Fruit fly (Drosophila melanogaster) whole organism, embryonic: ENCODE results near the gene Rdh.
A peak's percentile ranks its signal among the peaks of the same experiment; 100 is the strongest.

Source experiments
- Ada2b ChIP-seq: fragments of 200-800 bp; sonication (Bioruptor generic); IDR thresholded peaks from 2 replicates; pipeline ENCODE4 v1.3.6; 2022; ENCODE audit warnings: missing biosample characterization, missing genetic modification characterization
- Atf6 ChIP-seq: fragments of 200-800 bp; sonication (Bioruptor generic); IDR thresholded peaks from 2 replicates; pipeline ENCODE4 v1.3.6; 2022; ENCODE audit warnings: missing biosample characterization, missing genetic modification characterization
- B-H1 ChIP-seq: fragments of 200-800 bp; sonication (Bioruptor generic); IDR thresholded peaks from 3 replicates; pipeline ENCODE4 v1.3.6; 2022; ENCODE audit warnings: missing biosample characterization, missing genetic modification characterization
- C15 ChIP-seq: fragments of 200-800 bp; sonication (Bioruptor generic); IDR thresholded peaks from 3 replicates; pipeline ENCODE4 v1.3.6; 2022; ENCODE audit warnings: missing biosample characterization, missing genetic modification characterization
- CG10147 ChIP-seq: fragments of 200-800 bp; sonication (Bioruptor generic); optimal IDR thresholded peaks from 2 replicates; lab custom pipeline; 2019; ENCODE audit warnings: missing biosample characterization, mild to moderate bottlenecking, missing genetic modification characterization, moderate library complexity
- CG10267 ChIP-seq: fragments of 200-800 bp; sonication (Bioruptor generic); optimal IDR thresholded peaks from 2 replicates; lab custom pipeline; 2018; ENCODE audit warnings: missing biosample characterization, mild to moderate bottlenecking, missing genetic modification characterization, moderate library complexity
- CG11085 ChIP-seq: fragments of 200-800 bp; sonication (Bioruptor generic); IDR thresholded peaks from 2 replicates; pipeline ENCODE4 v1.3.6; 2022; ENCODE audit warnings: missing biosample characterization, missing genetic modification characterization
- CG12391 ChIP-seq: fragments of 200-800 bp; sonication (Bioruptor generic); optimal IDR thresholded peaks from 3 replicates; lab custom pipeline; 2018; ENCODE audit warnings: missing biosample characterization, mild to moderate bottlenecking, missing genetic modification characterization, moderate library complexity
- CG13296 ChIP-seq: fragments of 200-800 bp; sonication (Bioruptor generic); optimal IDR thresholded peaks from 3 replicates; lab custom pipeline; 2018; ENCODE audit warnings: missing biosample characterization, mild to moderate bottlenecking, missing genetic modification characterization
- CG13894 ChIP-seq: fragments of 200-800 bp; sonication (Bioruptor generic); optimal IDR thresholded peaks from 3 replicates; lab custom pipeline; 2018; ENCODE audit warnings: missing biosample characterization, mild to moderate bottlenecking, missing genetic modification characterization, moderate library complexity
- CG18619 ChIP-seq: fragments of 200-800 bp; sonication (Bioruptor generic); optimal IDR thresholded peaks from 3 replicates; lab custom pipeline; 2017; ENCODE audit warnings: missing biosample characterization, mild to moderate bottlenecking, missing genetic modification characterization
- CG2678 ChIP-seq: fragments of 200-800 bp; sonication (Bioruptor generic); optimal IDR thresholded peaks from 3 replicates; lab custom pipeline; 2019; ENCODE audit warnings: missing biosample characterization, mild to moderate bottlenecking, missing genetic modification characterization, moderate library complexity
- CG34422 ChIP-seq: fragments of 200-800 bp; sonication (Bioruptor generic); IDR thresholded peaks from 3 replicates; pipeline ENCODE4 v1.3.6; 2022; ENCODE audit warnings: missing biosample characterization, missing genetic modification characterization
- CG6765 ChIP-seq: fragments of 200-800 bp; sonication (Bioruptor generic); optimal IDR thresholded peaks from 3 replicates; lab custom pipeline; 2017; ENCODE audit warnings: missing biosample characterization, mild to moderate bottlenecking, missing genetic modification characterization
- CG7372 ChIP-seq: fragments of 200-800 bp; sonication (Bioruptor generic); IDR thresholded peaks from 2 replicates; pipeline ENCODE4 v1.3.6; 2022; ENCODE audit warnings: missing biosample characterization, missing genetic modification characterization
- CG7556 ChIP-seq: fragments of 200-800 bp; sonication (Bioruptor generic); optimal IDR thresholded peaks from 2 replicates; lab custom pipeline; 2017; ENCODE audit warnings: missing biosample characterization, mild to moderate bottlenecking, missing genetic modification characterization
- CG8924 ChIP-seq: fragments of 200-800 bp; optimal IDR thresholded peaks from 3 replicates; lab custom pipeline; 2019; ENCODE audit warnings: missing biosample characterization, mild to moderate bottlenecking, missing genetic modification characterization, moderate library complexity
- CoRest ChIP-seq: fragments of 200-800 bp; sonication (Bioruptor generic); optimal IDR thresholded peaks from 3 replicates; lab custom pipeline; 2018; ENCODE audit warnings: missing biosample characterization, mild to moderate bottlenecking, missing genetic modification characterization, moderate library complexity
- Fer1 ChIP-seq: fragments of 200-800 bp; sonication (Bioruptor generic); optimal IDR thresholded peaks from 2 replicates; lab custom pipeline; 2017; ENCODE audit warnings: missing biosample characterization, mild to moderate bottlenecking, missing genetic modification characterization
- Fer3 ChIP-seq: fragments of 200-800 bp; sonication (Bioruptor generic); optimal IDR thresholded peaks from 2 replicates; lab custom pipeline; 2018; ENCODE audit warnings: missing biosample characterization, mild to moderate bottlenecking, missing genetic modification characterization, moderate library complexity
- Hand ChIP-seq: fragments of 200-800 bp; sonication (Bioruptor generic); optimal IDR thresholded peaks from 2 replicates; lab custom pipeline; 2017; ENCODE audit warnings: mild to moderate bottlenecking, missing biosample characterization, missing genetic modification reagents, missing genetic modification characterization
- Hmr ChIP-seq: fragments of 200-800 bp; sonication (Bioruptor generic); optimal IDR thresholded peaks from 3 replicates; lab custom pipeline; 2017; ENCODE audit warnings: mild to moderate bottlenecking, missing biosample characterization, missing genetic modification reagents, missing genetic modification characterization
- Hr51 ChIP-seq, 2 experiments: fragments of 200-800 bp; sonication (Bioruptor generic); optimal IDR thresholded peaks; 2 replicates in 1 of 2; 3 replicates in 1 of 2; lab custom pipeline; 2016 to 2018; ENCODE audit warnings: missing biosample characterization in 2 of 2, missing genetic modification characterization in 2 of 2, mild to moderate bottlenecking in 1 of 2, moderate library complexity in 1 of 2
- Lim3 ChIP-seq: fragments of 200-800 bp; sonication (Bioruptor generic); IDR thresholded peaks from 2 replicates; pipeline ENCODE4 v1.3.6; 2022; ENCODE audit warnings: missing biosample characterization, missing genetic modification characterization
- MBD-R2 ChIP-seq: fragments of 200-800 bp; sonication (Bioruptor generic); IDR thresholded peaks from 2 replicates; pipeline ENCODE4 v1.3.6; 2022; ENCODE audit warnings: missing biosample characterization, missing genetic modification characterization
- Med ChIP-seq: fragments of 200-800 bp; sonication (Bioruptor generic); peaks from one replicate; lab custom pipeline; 2016; ENCODE audit warnings: missing biosample characterization, missing genetic modification characterization, mild to moderate bottlenecking, inconsistent platforms, moderate library complexity
- Meics ChIP-seq: fragments of 200-800 bp; sonication (Bioruptor generic); optimal IDR thresholded peaks from 2 replicates; lab custom pipeline; 2017; ENCODE audit warnings: missing biosample characterization, mild to moderate bottlenecking, missing genetic modification characterization
- Oaz ChIP-seq: fragments of 200-800 bp; sonication (Bioruptor generic); IDR thresholded peaks from 2 replicates; pipeline ENCODE4 v1.3.6; 2022; ENCODE audit warnings: missing biosample characterization, missing genetic modification characterization
- Poxn ChIP-seq: fragments of 200-800 bp; sonication (Bioruptor generic); IDR thresholded peaks from 2 replicates; pipeline ENCODE4 v1.3.6; 2022; ENCODE audit warnings: missing biosample characterization, missing genetic modification characterization
- Rfx ChIP-seq: fragments of 200-800 bp; sonication (Bioruptor generic); IDR thresholded peaks from 2 replicates; pipeline ENCODE4 v1.3.6; 2022; ENCODE audit warnings: missing biosample characterization, missing genetic modification characterization
- Sin3A ChIP-seq: fragments of >200 bp; optimal IDR thresholded peaks from 2 replicates; lab custom pipeline; 2018
- Trl ChIP-seq, 3 experiments: fragments of >200 bp in 2 of 3; fragments of 200-800 bp in 1 of 3; sonication (Bioruptor generic) in 1 of 3; optimal IDR thresholded peaks; 2 replicates in 1 of 3; 3 replicates in 2 of 3; lab custom pipeline; 2016 to 2017; ENCODE audit warnings: missing biosample characterization in 1 of 3, missing genetic modification characterization in 1 of 3
- YL-1 ChIP-seq: fragments of 200-800 bp; sonication (Bioruptor generic); optimal IDR thresholded peaks from 3 replicates; lab custom pipeline; 2017; ENCODE audit warnings: missing biosample characterization, mild to moderate bottlenecking, missing genetic modification characterization
- chinmo ChIP-seq: fragments of 200-800 bp; sonication (Bioruptor generic); IDR thresholded peaks from 4 replicates; pipeline ENCODE4 v1.3.6; 2022; ENCODE audit warnings: missing biosample characterization, missing genetic modification characterization; ENCODE audit not compliant: partially characterized antibody
- croc ChIP-seq: fragments of 200-800 bp; sonication (Bioruptor generic); conservative IDR thresholded peaks from 3 replicates; pipeline ENCODE4 v1.3.6; 2022; ENCODE audit warnings: missing biosample characterization, missing genetic modification characterization
- dan ChIP-seq: fragments of 200-800 bp; sonication (Bioruptor generic); IDR thresholded peaks from 2 replicates; pipeline ENCODE4 v1.3.6; 2022; ENCODE audit warnings: missing biosample characterization, missing genetic modification characterization
- gem ChIP-seq: fragments of 200-800 bp; sonication (Bioruptor generic); optimal IDR thresholded peaks from 2 replicates; lab custom pipeline; 2019; ENCODE audit warnings: missing biosample characterization, mild to moderate bottlenecking, missing genetic modification characterization, moderate library complexity
- grau ChIP-seq: fragments of 200-800 bp; optimal IDR thresholded peaks from 3 replicates; lab custom pipeline; 2019; ENCODE audit warnings: missing biosample characterization, mild to moderate bottlenecking, missing genetic modification characterization, moderate library complexity
- lab ChIP-seq: fragments of 200-800 bp; sonication (Bioruptor generic); optimal IDR thresholded peaks from 3 replicates; lab custom pipeline; 2017; ENCODE audit warnings: missing biosample characterization, missing genetic modification characterization, mild to moderate bottlenecking, moderate library complexity, missing genetic modification reagents
- lmd ChIP-seq: fragments of 200-800 bp; sonication (Bioruptor generic); IDR thresholded peaks from 2 replicates; pipeline ENCODE4 v1.3.6; 2022; ENCODE audit warnings: missing biosample characterization, missing genetic modification characterization
- prd ChIP-seq, 3 experiments: fragments of >200 bp in 2 of 3; fragments of 200-800 bp in 1 of 3; sonication (Bioruptor generic) in 1 of 3; optimal IDR thresholded peaks in 2 of 3; IDR thresholded peaks in 1 of 3; 2 replicates in 2 of 3; 3 replicates in 1 of 3; pipeline versions ENCODE4 v1.3.6 to Lab custom; 2017 to 2022; ENCODE audit warnings: missing biosample characterization in 1 of 3, missing genetic modification characterization in 1 of 3
- row ChIP-seq: fragments of 200-800 bp; sonication (Bioruptor generic); IDR thresholded peaks from 3 replicates; pipeline ENCODE4 v1.3.6; 2022; ENCODE audit warnings: missing biosample characterization, missing genetic modification characterization
- scrt ChIP-seq: fragments of 200-800 bp; sonication (Bioruptor generic); optimal IDR thresholded peaks from 2 replicates; lab custom pipeline; 2018; ENCODE audit warnings: missing biosample characterization, mild to moderate bottlenecking, missing genetic modification characterization, moderate library complexity
- slbo ChIP-seq: fragments of 200-800 bp; sonication (Bioruptor generic); IDR thresholded peaks from 2 replicates; pipeline ENCODE4 v1.3.6; 2022; ENCODE audit warnings: missing biosample characterization, missing genetic modification characterization
- slou ChIP-seq: fragments of 200-800 bp; sonication (Bioruptor generic); optimal IDR thresholded peaks from 3 replicates; lab custom pipeline; 2016; ENCODE audit warnings: missing biosample characterization, missing genetic modification characterization
- sob ChIP-seq: fragments of 200-800 bp; sonication (Bioruptor generic); IDR thresholded peaks from 2 replicates; pipeline ENCODE4 v1.3.6; 2022; ENCODE audit warnings: missing biosample characterization, missing genetic modification characterization
- tna ChIP-seq: fragments of 200-800 bp; sonication (Bioruptor generic); IDR thresholded peaks from 2 replicates; pipeline ENCODE4 v1.3.6; 2022; ENCODE audit warnings: missing biosample characterization, missing genetic modification characterization; ENCODE audit not compliant: partially characterized antibody
- zf30C ChIP-seq: fragments of 200-800 bp; sonication (Bioruptor generic); optimal IDR thresholded peaks from 3 replicates; lab custom pipeline; 2018; ENCODE audit warnings: missing biosample characterization, mild to moderate bottlenecking, missing genetic modification characterization
- zfh2 ChIP-seq: fragments of 200-800 bp; sonication (Bioruptor generic); optimal IDR thresholded peaks from 2 replicates; lab custom pipeline; 2016; ENCODE audit warnings: missing biosample characterization, missing genetic modification characterization

The Rdh gene

dm6 chr3L:3801343-3801742 lies 23.9 kb upstream of the Rdh start:
- TF ChIP-seq Poxn = no peak
- TF ChIP-seq chinmo (GFP tag; lab: Robert Waterston, UW) = 0 out of 4 replicates have a peak, but pooled peaks have one; percentile 26
- peak; percentile 33 for TF ChIP-seq gem
- 0 out of 2 replicates have a peak, but pooled peaks have one; percentile 12 for TF ChIP-seq Atf6 (GFP tag; lab: Robert Waterston, UW)
- TF ChIP-seq CG6765 = peak; percentile 4
- TF ChIP-seq Oaz = no peak
- no peak for TF ChIP-seq CG34422 (GFP tag; lab: Robert Waterston, UW)
- peak; percentile 5 for TF ChIP-seq CG8924 (tag; lab: Kevin White, UChicago)
- peak; percentile 79 for TF ChIP-seq lab (GFP tag; lab: Kevin White, UChicago)
- peak; percentile 37 for TF ChIP-seq Med (GFP tag; lab: Kevin White, UChicago)
- TF ChIP-seq CG2678 = peak; percentile 53
- TF ChIP-seq zf30C (GFP tag; lab: Kevin White, UChicago) = peak; percentile 8
- TF ChIP-seq Lim3 (GFP tag; lab: Robert Waterston, UW) = no peak
- TF ChIP-seq Meics (GFP tag; lab: Kevin White, UChicago) = peak; percentile 37
- TF ChIP-seq C15 (GFP tag; lab: Robert Waterston, UW) = no peak
- no peak for TF ChIP-seq MBD-R2 (GFP tag; lab: Robert Waterston, UW)
- peak; percentile 18 to 28 for TF ChIP-seq Trl (optimal IDR thresholded peaks at IDR 0.05; lab: Kevin White, UChicago)
- TF ChIP-seq Trl (GFP tag; optimal IDR thresholded peaks at IDR 0.05; lab: Kevin White, UChicago) = no peak
- TF ChIP-seq CG7372 = 0 out of 2 replicates have a peak, but pooled peaks have one; percentile 6
- no peak for TF ChIP-seq slou
- TF ChIP-seq Hand = peak; percentile 15
- no peak for TF ChIP-seq zfh2 (GFP tag; lab: Kevin White, UChicago)
- TF ChIP-seq row = peak; percentile 55
- TF ChIP-seq Sin3A (lab: Kevin White, UChicago) = no peak
- no peak for TF ChIP-seq CG18619 (GFP tag; lab: Kevin White, UChicago)
- TF ChIP-seq Ada2b (GFP tag; lab: Robert Waterston, UW) = 0 out of 2 replicates have a peak, but pooled peaks have one; percentile 10
- no peak for TF ChIP-seq prd (optimal IDR thresholded peaks at IDR 0.05; lab: Kevin White, UChicago)
- TF ChIP-seq prd (GFP tag; IDR thresholded peaks at IDR 0.05; lab: Robert Waterston, UW) = peak; percentile 23; the same call in 1 of the 3 replicates
- 0 out of 2 replicates have a peak, but pooled peaks have one; percentile 13 for TF ChIP-seq Rfx (GFP tag; lab: Robert Waterston, UW)
- TF ChIP-seq grau = peak; percentile 22
- TF ChIP-seq slbo = peak; percentile 43
- peak; percentile 34; the same call in 1 of the 2 replicates for TF ChIP-seq lmd (GFP tag; lab: Robert Waterston, UW)
- peak; percentile 44 for TF ChIP-seq scrt (GFP tag; lab: Kevin White, UChicago)
- no peak for TF ChIP-seq YL-1 (GFP tag; lab: Kevin White, UChicago)
- peak in 1 of 2 experiments; percentile 10 for TF ChIP-seq Hr51 (GFP tag; optimal IDR thresholded peaks at IDR 0.05; lab: Kevin White, UChicago)
- no peak for TF ChIP-seq croc
- peak; percentile 22 for TF ChIP-seq CG12391 (tag; lab: Kevin White, UChicago)
- no peak for TF ChIP-seq CG10267 (tag; lab: Kevin White, UChicago)
- TF ChIP-seq CoRest = peak; percentile 9
- no peak for TF ChIP-seq tna (GFP tag; lab: Robert Waterston, UW)
- TF ChIP-seq CG10147 (GFP tag; lab: Kevin White, UChicago) = peak; percentile 7
- peak; percentile 58 for TF ChIP-seq sob (GFP tag; lab: Robert Waterston, UW)
- TF ChIP-seq CG7556 (GFP tag; lab: Kevin White, UChicago) = peak; percentile 5
- TF ChIP-seq CG13296 (GFP tag; lab: Kevin White, UChicago) = peak; percentile 12
- TF ChIP-seq B-H1 (GFP tag; lab: Robert Waterston, UW) = no peak
- peak; percentile 62 for TF ChIP-seq Fer1 (GFP tag; lab: Kevin White, UChicago)
- TF ChIP-seq CG13894 (tag; lab: Kevin White, UChicago) = peak; percentile 70
- TF ChIP-seq dan (GFP tag; lab: Robert Waterston, UW) = no peak
- TF ChIP-seq Hmr (GFP tag; lab: Kevin White, UChicago) = peak; percentile 63
- peak; percentile 20 for TF ChIP-seq Fer3
- no peak for TF ChIP-seq CG11085
